Fruit fly (Drosophila melanogaster) whole organism, adult: ENCODE measurements around the gene lark.

ENCODE experiments used
- CG11617 ChIP-seq: fragments of 200-800 bp; sonication (Bioruptor generic); optimal IDR thresholded peaks from 2 replicates; lab custom pipeline; 2017; ENCODE audit warnings: mild to moderate bottlenecking, missing biosample characterization, missing genetic modification reagents, missing genetic modification characterization
- CG12768 ChIP-seq: fragments of 200-800 bp; sonication (Bioruptor generic); optimal IDR thresholded peaks from 2 replicates; lab custom pipeline; 2017; ENCODE audit warnings: missing biosample characterization, missing genetic modification characterization, mild to moderate bottlenecking, moderate library complexity, missing genetic modification reagents
- CG14711 ChIP-seq: fragments of 200-800 bp; sonication (Bioruptor generic); optimal IDR thresholded peaks from 2 replicates; lab custom pipeline; 2018; ENCODE audit warnings: missing biosample characterization, mild to moderate bottlenecking, missing genetic modification characterization, moderate library complexity
- CG1620 ChIP-seq: fragments of 200-800 bp; sonication (Bioruptor generic); optimal IDR thresholded peaks from 2 replicates; lab custom pipeline; 2016; ENCODE audit warnings: missing biosample characterization, missing genetic modification characterization
- CG33017 ChIP-seq: fragments of 200-800 bp; sonication (Bioruptor generic); optimal IDR thresholded peaks from 2 replicates; lab custom pipeline; 2018; ENCODE audit warnings: missing biosample characterization, mild to moderate bottlenecking, missing genetic modification characterization, moderate library complexity
- CG5204 ChIP-seq: fragments of 200-800 bp; sonication (Bioruptor generic); optimal IDR thresholded peaks from 2 replicates; lab custom pipeline; 2016; ENCODE audit warnings: missing biosample characterization, missing genetic modification characterization
- CG7045 ChIP-seq: fragments of 200-800 bp; sonication (Bioruptor generic); optimal IDR thresholded peaks from 2 replicates; lab custom pipeline; 2017; ENCODE audit warnings: missing biosample characterization, mild to moderate bottlenecking, missing genetic modification characterization
- CG7101 ChIP-seq: fragments of 200-800 bp; sonication (Bioruptor generic); optimal IDR thresholded peaks from 2 replicates; lab custom pipeline; 2018; ENCODE audit warnings: missing biosample characterization, mild to moderate bottlenecking, missing genetic modification characterization, moderate library complexity
- Clk ChIP-seq: fragments of 200-800 bp; sonication (Bioruptor generic); optimal IDR thresholded peaks from 2 replicates; lab custom pipeline; 2017; ENCODE audit warnings: missing biosample characterization, missing genetic modification characterization
- Crg-1 ChIP-seq: fragments of 200-800 bp; sonication (Bioruptor generic); optimal IDR thresholded peaks from 2 replicates; lab custom pipeline; 2016; ENCODE audit warnings: missing biosample characterization, missing genetic modification characterization
- Hr96 ChIP-seq: fragments of 200-800 bp; sonication (Bioruptor generic); optimal IDR thresholded peaks from 2 replicates; lab custom pipeline; 2016; ENCODE audit warnings: missing biosample characterization, missing genetic modification characterization
- Mnt ChIP-seq: fragments of 200-800 bp; sonication (Bioruptor generic); optimal IDR thresholded peaks from 2 replicates; lab custom pipeline; 2016; ENCODE audit warnings: missing biosample characterization, mild to moderate bottlenecking, missing genetic modification characterization
- bab1 ChIP-seq: fragments of 200-800 bp; sonication (Bioruptor generic); optimal IDR thresholded peaks from 3 replicates; lab custom pipeline; 2019; ENCODE audit warnings: missing biosample characterization, mild to moderate bottlenecking, missing genetic modification characterization, moderate library complexity
- cic ChIP-seq: fragments of 200-800 bp; sonication (Bioruptor generic); optimal IDR thresholded peaks from 2 replicates; lab custom pipeline; 2017; ENCODE audit warnings: missing biosample characterization, mild to moderate bottlenecking, missing genetic modification characterization, moderate library complexity
- cnc ChIP-seq, 2 experiments: fragments of >200 bp; optimal IDR thresholded peaks; 2 replicates each; lab custom pipeline; 2017
- kay ChIP-seq: fragments of 200-800 bp; sonication (Bioruptor generic); peaks from one replicate; lab custom pipeline; 2016; ENCODE audit warnings: missing biosample characterization, missing genetic modification characterization, borderline replicate concordance
- ovo ChIP-seq: fragments of 200-800 bp; sonication (Bioruptor generic); optimal IDR thresholded peaks from 2 replicates; lab custom pipeline; 2016; ENCODE audit warnings: missing biosample characterization, missing genetic modification characterization
- pad ChIP-seq: fragments of 200-800 bp; sonication (Bioruptor generic); optimal IDR thresholded peaks from 3 replicates; lab custom pipeline; 2017; ENCODE audit warnings: missing biosample characterization, missing genetic modification characterization, mild to moderate bottlenecking, moderate library complexity, missing genetic modification reagents
- tj ChIP-seq: fragments of 200-800 bp; sonication (Bioruptor generic); optimal IDR thresholded peaks from 3 replicates; lab custom pipeline; 2017; ENCODE audit warnings: missing biosample characterization, mild to moderate bottlenecking, missing genetic modification characterization, moderate library complexity
- toe ChIP-seq: fragments of 200-800 bp; sonication (Bioruptor generic); optimal IDR thresholded peaks from 2 replicates; lab custom pipeline; 2016; ENCODE audit warnings: missing biosample characterization, missing genetic modification characterization

Gene lark

dm6 chr3L:7381359-7381976, 42.4 kb downstream of the lark start, which contains the start of the genes SMSr and smid:
Gene SMSr, minus strand, starts transcription at chr3L:7381474.
Gene smid, plus strand, starts transcription at chr3L:7381614.
- peak; percentile 55 for TF ChIP-seq bab1
- peak; percentile 67 for TF ChIP-seq Mnt
- TF ChIP-seq Hr96 (GFP tag; lab: Kevin White, UChicago): peak; percentile 66
- TF ChIP-seq CG12768: peak; percentile 19
- peak; percentile 9 for TF ChIP-seq CG14711
- peak; percentile 0 for TF ChIP-seq CG33017 (tag; lab: Kevin White, UChicago)
- peak; percentile 61 for TF ChIP-seq CG11617 (GFP tag; lab: Kevin White, UChicago)
- TF ChIP-seq CG5204: peak; percentile 51
- TF ChIP-seq tj (GFP tag; lab: Kevin White, UChicago): peak; percentile 97
- no peak for TF ChIP-seq cnc (optimal IDR thresholded peaks at IDR 0.05; lab: Kevin White, UChicago)
- peak; percentile 23 for TF ChIP-seq CG7045 (GFP tag; lab: Kevin White, UChicago)
- TF ChIP-seq CG1620 (GFP tag; lab: Kevin White, UChicago): peak; percentile 64
- peak; percentile 91 for TF ChIP-seq kay (GFP tag; lab: Kevin White, UChicago)
- TF ChIP-seq CG7101 (tag; lab: Kevin White, UChicago): peak; percentile 46
- peak; percentile 45 for TF ChIP-seq pad (GFP tag; lab: Kevin White, UChicago)
- TF ChIP-seq cic (GFP tag; lab: Kevin White, UChicago): no peak
- peak; percentile 53 for TF ChIP-seq ovo (GFP tag; lab: Kevin White, UChicago)
- TF ChIP-seq Clk (GFP tag; lab: Kevin White, UChicago): no peak
- no peak for TF ChIP-seq toe (GFP tag; lab: Kevin White, UChicago)
- peak; percentile 43 for TF ChIP-seq Crg-1 (GFP tag; lab: Kevin White, UChicago)

DNA sequence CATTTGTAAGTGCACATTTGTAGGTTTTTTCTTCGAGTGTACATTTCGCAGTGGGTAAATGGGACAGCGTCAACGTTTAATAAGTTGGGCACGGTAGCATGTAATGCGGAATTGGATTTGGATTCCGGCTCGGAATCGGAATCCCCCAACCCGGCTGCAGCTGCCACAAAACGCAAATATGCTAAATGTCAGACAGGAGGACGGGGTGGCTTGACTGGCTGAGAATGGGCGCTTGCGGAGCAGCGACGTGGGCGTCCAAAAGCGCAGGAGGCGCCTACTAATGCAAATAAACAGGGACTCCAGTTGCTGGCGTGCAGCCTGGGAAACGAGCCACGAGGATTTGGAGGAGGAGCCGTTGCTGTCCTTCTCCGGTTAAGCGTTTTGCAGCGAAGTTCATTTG, 48.7 kb downstream of the lark start, which contains the start of gene CG8564:
TSS of gene CG8564 (minus strand) at position 101 of the 400 bp plus-strand sequence.
- TF ChIP-seq cic (GFP tag; lab: Kevin White, UChicago) (no peak), Mnt (no peak), kay (GFP tag; lab: Kevin White, UChicago) (no peak), CG1620 (GFP tag; lab: Kevin White, UChicago) (no peak), CG11617 (GFP tag; lab: Kevin White, UChicago) (no peak), pad (GFP tag; lab: Kevin White, UChicago) (no peak), CG33017 (tag; lab: Kevin White, UChicago) (no peak), Crg-1 (GFP tag; lab: Kevin White, UChicago) (no peak), toe (GFP tag; lab: Kevin White, UChicago) (no peak), CG12768 (no peak), CG7101 (tag; lab: Kevin White, UChicago) (no peak), CG14711 (no peak), bab1 (no peak), CG5204 (no peak), tj (GFP tag; lab: Kevin White, UChicago) (no peak), cnc (optimal IDR thresholded peaks at IDR 0.05; lab: Kevin White, UChicago) (no peak), Clk (GFP tag; lab: Kevin White, UChicago) (no peak), CG7045 (GFP tag; lab: Kevin White, UChicago) (no peak)

dm6 chr3L:7390004-7390403, 50.9 kb downstream of the lark start:
- no peak for TF ChIP-seq Hr96 (GFP tag; lab: Kevin White, UChicago)
- TF ChIP-seq bab1: no peak
- no peak for TF ChIP-seq CG5204
- TF ChIP-seq tj (GFP tag; lab: Kevin White, UChicago): no peak
- no peak for TF ChIP-seq CG7101 (tag; lab: Kevin White, UChicago)
- no peak for TF ChIP-seq CG1620 (GFP tag; lab: Kevin White, UChicago)
- no peak for TF ChIP-seq CG12768
- TF ChIP-seq ovo (GFP tag; lab: Kevin White, UChicago): no peak
- no peak for TF ChIP-seq Crg-1 (GFP tag; lab: Kevin White, UChicago)
- TF ChIP-seq pad (GFP tag; lab: Kevin White, UChicago): no peak
- TF ChIP-seq toe (GFP tag; lab: Kevin White, UChicago): no peak
- no peak for TF ChIP-seq cnc (optimal IDR thresholded peaks at IDR 0.05; lab: Kevin White, UChicago)
- no peak for TF ChIP-seq CG33017 (tag; lab: Kevin White, UChicago)
- TF ChIP-seq CG11617 (GFP tag; lab: Kevin White, UChicago): no peak
- no peak for TF ChIP-seq CG7045 (GFP tag; lab: Kevin White, UChicago)
- no peak for TF ChIP-seq Mnt
- TF ChIP-seq cic (GFP tag; lab: Kevin White, UChicago): no peak
- TF ChIP-seq Clk (GFP tag; lab: Kevin White, UChicago): no peak

DNA sequence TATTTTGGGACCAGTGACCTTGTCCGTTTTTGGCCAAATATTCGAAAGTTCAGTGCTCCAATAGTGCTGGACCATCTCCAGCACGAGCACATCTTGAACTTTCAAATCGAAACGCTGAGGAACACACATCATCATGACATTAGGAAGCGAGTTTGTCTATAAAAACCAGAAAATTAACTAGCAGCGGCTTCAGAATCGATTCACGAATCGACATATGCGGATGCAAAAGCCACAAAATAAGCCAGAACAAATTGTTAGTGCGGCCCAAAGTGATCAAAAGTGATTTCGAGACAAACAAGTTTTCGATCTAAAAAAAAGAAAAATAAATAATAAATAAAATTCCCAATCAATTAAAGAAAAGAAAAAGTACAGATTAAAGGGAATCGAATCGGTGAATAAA, 51.4 kb downstream of the lark start, which contains the start of gene CG8563:
TSS of gene CG8563 (plus strand) at position 301 of the 400 bp plus-strand sequence.
- no peak for TF ChIP-seq Mnt
- no peak for TF ChIP-seq tj (GFP tag; lab: Kevin White, UChicago)
- no peak for TF ChIP-seq Hr96 (GFP tag; lab: Kevin White, UChicago)
- TF ChIP-seq CG1620 (GFP tag; lab: Kevin White, UChicago): no peak
- TF ChIP-seq CG12768: no peak
- no peak for TF ChIP-seq Clk (GFP tag; lab: Kevin White, UChicago)
- no peak for TF ChIP-seq CG5204
- TF ChIP-seq CG11617 (GFP tag; lab: Kevin White, UChicago): no peak
- TF ChIP-seq pad (GFP tag; lab: Kevin White, UChicago): no peak
- TF ChIP-seq bab1: no peak
- no peak for TF ChIP-seq CG7101 (tag; lab: Kevin White, UChicago)
- TF ChIP-seq kay (GFP tag; lab: Kevin White, UChicago): no peak
- no peak for TF ChIP-seq Crg-1 (GFP tag; lab: Kevin White, UChicago)
- TF ChIP-seq CG33017 (tag; lab: Kevin White, UChicago): no peak
- TF ChIP-seq CG7045 (GFP tag; lab: Kevin White, UChicago): no peak
